Worm (Caenorhabditis elegans): ENCODE measurements around the gene unc-18.

Gene unc-18

DNA sequence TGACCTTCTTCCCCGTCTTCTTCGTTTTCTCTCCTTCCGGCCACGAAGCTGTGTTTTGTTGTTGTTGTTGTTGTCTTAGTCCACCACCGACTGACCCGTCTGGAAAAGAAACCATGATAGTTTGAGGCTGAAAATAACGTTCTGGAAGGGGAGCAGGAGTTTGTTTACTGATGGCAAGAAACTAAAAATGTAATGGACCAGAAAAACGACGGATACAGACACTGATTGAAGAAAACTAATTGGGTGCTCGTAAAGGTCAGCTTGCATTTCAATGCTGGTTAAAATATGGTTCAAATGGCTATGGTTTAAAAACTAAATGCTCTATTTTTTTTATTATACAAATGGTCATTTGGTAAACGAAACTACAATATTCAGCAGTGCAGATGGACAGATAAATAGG, 37.4 kb upstream of the unc-18 start, which contains the start of gene F26A10.2:
F26A10.2 (minus strand) TSS at position 101 of the 400 bp plus-strand sequence.
- no peak for TF ChIP-seq ceh-100 (GFP tag; IDR thresholded peaks at IDR 0.05)
- no peak for TF ChIP-seq hmg-20 (GFP tag; IDR thresholded peaks at IDR 0.05)
- TF ChIP-seq nfya-1 (tag; optimal IDR thresholded peaks at IDR 0.05; ENCODE audit: borderline replicate concordance, insufficient read depth), result no peak
- TF ChIP-seq ceh-79 (tag; optimal IDR thresholded peaks at IDR 0.05), result no peak
- no peak for TF ChIP-seq K11D2.4 (GFP tag; IDR thresholded peaks at IDR 0.05)
- TF ChIP-seq snpc-1.3 (tag; optimal IDR thresholded peaks at IDR 0.05; ENCODE audit: insufficient read depth), result no peak
- no peak for TF ChIP-seq ztf-25 (GFP tag; IDR thresholded peaks at IDR 0.05)
- no peak for TF ChIP-seq lag-1 (GFP tag; IDR thresholded peaks at IDR 0.05)
- no peak for TF ChIP-seq K12H6.12 (tag; optimal IDR thresholded peaks at IDR 0.05)
- TF ChIP-seq nhr-179 (tag; optimal IDR thresholded peaks at IDR 0.05), result no peak
- TF ChIP-seq him-1 (tag; optimal IDR thresholded peaks at IDR 0.05), result no peak
- TF ChIP-seq F10E7.11 (tag; optimal IDR thresholded peaks at IDR 0.05), result no peak
- TF ChIP-seq B0035.1 (tag; optimal IDR thresholded peaks at IDR 0.05), result no peak
- no peak for TF ChIP-seq mcd-1 (GFP tag; IDR thresholded peaks at IDR 0.05)
- TF ChIP-seq T07F8.4 (tag; optimal IDR thresholded peaks at IDR 0.05), result no peak

DNA sequence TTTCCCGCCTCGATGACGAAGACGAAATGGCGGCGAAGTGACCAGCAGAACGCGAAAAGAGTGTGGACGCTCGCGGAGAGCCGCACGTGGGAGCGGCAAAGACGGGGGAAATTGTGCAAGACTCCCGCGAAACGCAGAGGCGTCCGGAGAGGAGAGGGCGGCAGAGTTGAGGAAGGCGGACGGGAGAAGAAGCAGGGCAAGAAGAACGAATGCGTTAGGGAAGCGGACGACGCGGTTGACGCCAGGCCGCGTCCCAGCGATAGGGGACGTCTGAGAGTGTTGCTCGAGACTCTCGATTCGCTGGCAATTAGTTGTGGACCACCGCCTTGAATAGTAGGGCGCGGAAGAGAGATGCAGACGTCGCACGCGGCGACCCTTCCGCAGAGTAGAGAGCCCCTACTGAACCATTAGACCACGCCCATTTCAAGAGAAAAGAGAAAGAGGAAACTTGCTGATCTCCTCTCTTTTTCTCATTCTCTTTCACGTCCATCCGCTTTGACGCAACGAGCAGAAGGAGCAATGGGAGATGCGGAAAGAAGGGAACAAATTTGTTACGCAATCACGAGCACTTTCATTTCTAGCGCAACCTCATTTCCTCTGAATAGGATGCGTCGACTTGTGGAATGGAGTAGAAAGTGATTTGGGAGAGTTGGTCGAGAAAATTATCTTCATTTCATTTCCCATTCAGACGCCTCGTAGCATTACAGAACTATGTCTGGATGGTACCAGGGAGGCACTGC, 31.3 kb upstream of the unc-18 start:
- TF ChIP-seq pbrm-1 (GFP tag; IDR thresholded peaks at IDR 0.05) (no peak), ccch-3 (GFP tag; optimal IDR thresholded peaks at IDR 0.05) (no peak), B0261.1 (tag; optimal IDR thresholded peaks at IDR 0.05) (no peak), ceh-40 (GFP tag; IDR thresholded peaks at IDR 0.05) (no peak), madf-3 (GFP tag; IDR thresholded peaks at IDR 0.05) (no peak), lin-35 (GFP tag; optimal IDR thresholded peaks at IDR 0.05) (no peak), hlh-12 (tag; optimal IDR thresholded peaks at IDR 0.05) (no peak), cebp-1 (GFP tag; IDR thresholded peaks at IDR 0.05) (no peak), cebp-1 (tag; optimal IDR thresholded peaks at IDR 0.05) (no peak), ztf-3 (GFP tag; optimal IDR thresholded peaks at IDR 0.05) (no peak), ama-1 (optimal IDR thresholded peaks at IDR 0.05) (no peak), ama-1 (GFP tag; optimal IDR thresholded peaks at IDR 0.05) (no peak), egrh-3 (GFP tag; IDR thresholded peaks at IDR 0.05) (peak; percentile 83), dox-1 (GFP tag; IDR thresholded peaks at IDR 0.05) (peak; percentile 43; the same call in 1 of the 2 replicates), C06A6.2 (GFP tag; conservative IDR thresholded peaks at IDR 0.05) (no peak), zfh-2 (GFP tag; conservative IDR thresholded peaks at IDR 0.05) (peak; percentile 94), Y53F4B.3 (GFP tag; IDR thresholded peaks at IDR 0.05) (no peak), B0019.2 (GFP tag; conservative IDR thresholded peaks at IDR 0.05) (no peak), nhr-120 (GFP tag; IDR thresholded peaks at IDR 0.05) (no peak), lin-26 (GFP tag; IDR thresholded peaks at IDR 0.05) (peak; percentile 34; the same call in 1 of the 2 replicates), K11D2.4 (GFP tag; IDR thresholded peaks at IDR 0.05) (0 out of 2 replicates have a peak, but pooled peaks have one; percentile 25), C17E4.6 (GFP tag; IDR thresholded peaks at IDR 0.05) (no peak), snpc-3.4 (tag; optimal IDR thresholded peaks at IDR 0.05) (no peak), K12H6.12 (tag; optimal IDR thresholded peaks at IDR 0.05) (peak; percentile 11), snpc-4 (GFP tag; optimal IDR thresholded peaks at IDR 0.05) (no peak), snpc-4 (tag; optimal IDR thresholded peaks at IDR 0.05) (no peak), hmg-20 (GFP tag; IDR thresholded peaks at IDR 0.05) (no peak)
